Fruit fly (Drosophila melanogaster) whole organism, embryonic: ENCODE data around the gene Or74a.

Source experiments
- Atf6 ChIP-seq: fragments of 200-800 bp; sonication (Bioruptor generic); IDR thresholded peaks from 2 replicates; pipeline ENCODE4 v1.3.6; 2022; ENCODE audit warnings: missing biosample characterization, missing genetic modification characterization
- BEAF-32 ChIP-seq: fragments of 200-800 bp; sonication (Bioruptor generic); optimal IDR thresholded peaks from 3 replicates; lab custom pipeline; 2017; ENCODE audit warnings: missing biosample characterization, missing genetic modification characterization, mild to moderate bottlenecking, moderate library complexity, missing genetic modification reagents
- Bgb ChIP-seq: fragments of 200-800 bp; sonication (Bioruptor generic); IDR thresholded peaks from 2 replicates; pipeline ENCODE4 v1.3.6; 2022; ENCODE audit warnings: missing biosample characterization, missing genetic modification characterization; ENCODE audit not compliant: partially characterized antibody
- CG10147 ChIP-seq: fragments of 200-800 bp; sonication (Bioruptor generic); optimal IDR thresholded peaks from 2 replicates; lab custom pipeline; 2019; ENCODE audit warnings: missing biosample characterization, mild to moderate bottlenecking, missing genetic modification characterization, moderate library complexity
- CG10209 ChIP-seq: fragments of 200-800 bp; sonication (Bioruptor generic); optimal IDR thresholded peaks from 3 replicates; lab custom pipeline; 2017; ENCODE audit warnings: missing biosample characterization, mild to moderate bottlenecking, missing genetic modification characterization, missing genetic modification reagents
- CG13775 ChIP-seq: fragments of 200-800 bp; sonication (Bioruptor generic); optimal IDR thresholded peaks from 3 replicates; lab custom pipeline; 2017; ENCODE audit warnings: missing biosample characterization, mild to moderate bottlenecking, missing genetic modification characterization
- CG15073 ChIP-seq: fragments of 200-800 bp; sonication (Bioruptor generic); optimal IDR thresholded peaks from 2 replicates; lab custom pipeline; 2016; ENCODE audit warnings: missing biosample characterization, missing genetic modification characterization
- CG15601 ChIP-seq: fragments of 200-800 bp; sonication (Bioruptor generic); optimal IDR thresholded peaks from 3 replicates; lab custom pipeline; 2019; ENCODE audit warnings: missing biosample characterization, mild to moderate bottlenecking, missing genetic modification characterization, moderate library complexity
- CG1602 ChIP-seq: fragments of 200-800 bp; sonication (Bioruptor generic); optimal IDR thresholded peaks from 3 replicates; lab custom pipeline; 2016; ENCODE audit warnings: missing biosample characterization, missing genetic modification characterization
- CG17359 ChIP-seq: fragments of 200-800 bp; sonication (Bioruptor generic); optimal IDR thresholded peaks from 3 replicates; lab custom pipeline; 2018; ENCODE audit warnings: missing biosample characterization, mild to moderate bottlenecking, missing genetic modification characterization, moderate library complexity
- CG17385 ChIP-seq: fragments of 200-800 bp; sonication (Bioruptor generic); optimal IDR thresholded peaks from 3 replicates; lab custom pipeline; 2018; ENCODE audit warnings: missing biosample characterization, mild to moderate bottlenecking, missing genetic modification characterization
- CG17568 ChIP-seq: fragments of 200-800 bp; sonication (Bioruptor generic); optimal IDR thresholded peaks from 2 replicates; lab custom pipeline; 2018; ENCODE audit warnings: missing biosample characterization, mild to moderate bottlenecking, missing genetic modification characterization, moderate library complexity
- CG18262 ChIP-seq: fragments of 200-800 bp; optimal IDR thresholded peaks from 3 replicates; lab custom pipeline; 2019; ENCODE audit warnings: missing biosample characterization, mild to moderate bottlenecking, missing genetic modification characterization, moderate library complexity
- CG2129 ChIP-seq: fragments of 200-800 bp; sonication (Bioruptor generic); IDR thresholded peaks from 2 replicates; pipeline ENCODE4 v1.3.6; 2022; ENCODE audit warnings: missing biosample characterization, missing genetic modification characterization; ENCODE audit not compliant: partially characterized antibody
- CG2199 ChIP-seq: fragments of 200-800 bp; sonication (Bioruptor generic); IDR thresholded peaks from 3 replicates; pipeline ENCODE4 v1.3.6; 2022; ENCODE audit warnings: missing biosample characterization, missing genetic modification characterization
- CG30403 ChIP-seq: fragments of 200-800 bp; sonication (Bioruptor generic); optimal IDR thresholded peaks from 3 replicates; lab custom pipeline; 2016; ENCODE audit warnings: missing biosample characterization, missing genetic modification characterization
- CG31441 ChIP-seq: fragments of 200-800 bp; sonication (Bioruptor generic); IDR thresholded peaks from 2 replicates; pipeline ENCODE4 v1.3.6; 2022; ENCODE audit warnings: missing biosample characterization, missing genetic modification characterization
- CG3163 ChIP-seq: fragments of 200-800 bp; sonication (Bioruptor generic); optimal IDR thresholded peaks from 3 replicates; lab custom pipeline; 2016; ENCODE audit warnings: missing biosample characterization, missing genetic modification characterization
- CG32532 ChIP-seq: fragments of 200-800 bp; sonication (Bioruptor generic); IDR thresholded peaks from 2 replicates; pipeline ENCODE4 v1.3.6; 2022; ENCODE audit warnings: missing biosample characterization, missing genetic modification characterization
- CG33557 ChIP-seq: fragments of 200-800 bp; sonication (Bioruptor generic); optimal IDR thresholded peaks from 2 replicates; lab custom pipeline; 2019; ENCODE audit warnings: missing biosample characterization, mild to moderate bottlenecking, missing genetic modification characterization, moderate library complexity
- CG3838 ChIP-seq: fragments of 200-800 bp; sonication (Bioruptor generic); optimal IDR thresholded peaks from 3 replicates; lab custom pipeline; 2016; ENCODE audit warnings: missing biosample characterization, missing genetic modification characterization
- CG4820 ChIP-seq: fragments of 200-800 bp; sonication (Bioruptor generic); optimal IDR thresholded peaks from 3 replicates; lab custom pipeline; 2016; ENCODE audit warnings: missing biosample characterization, missing genetic modification characterization
- CG4854 ChIP-seq: fragments of 200-800 bp; sonication (Bioruptor generic); optimal IDR thresholded peaks from 2 replicates; lab custom pipeline; 2016; ENCODE audit warnings: missing biosample characterization, missing genetic modification characterization, inconsistent platforms
- CG6854 ChIP-seq: fragments of 200-800 bp; sonication (Bioruptor generic); optimal IDR thresholded peaks from 3 replicates; lab custom pipeline; 2017; ENCODE audit warnings: missing biosample characterization, mild to moderate bottlenecking, missing genetic modification characterization
- CTCF ChIP-seq: fragments of 200-800 bp; sonication (Bioruptor generic); optimal IDR thresholded peaks from 2 replicates; lab custom pipeline; 2017; ENCODE audit warnings: missing biosample characterization, mild to moderate bottlenecking, missing genetic modification characterization, moderate library complexity
- Deaf1 ChIP-seq: fragments of 200-800 bp; optimal IDR thresholded peaks from 3 replicates; lab custom pipeline; 2019; ENCODE audit warnings: missing biosample characterization, mild to moderate bottlenecking, missing genetic modification characterization, moderate library complexity
- Hey ChIP-seq: fragments of 200-800 bp; sonication (Bioruptor generic); optimal IDR thresholded peaks from 3 replicates; lab custom pipeline; 2018; ENCODE audit warnings: missing biosample characterization, mild to moderate bottlenecking, missing genetic modification characterization
- Hr51 ChIP-seq, 2 experiments: fragments of 200-800 bp; sonication (Bioruptor generic); optimal IDR thresholded peaks; 2 replicates in 1 of 2; 3 replicates in 1 of 2; lab custom pipeline; 2016 to 2018; ENCODE audit warnings: missing biosample characterization in 2 of 2, missing genetic modification characterization in 2 of 2, mild to moderate bottlenecking in 1 of 2, moderate library complexity in 1 of 2
- Med ChIP-seq: fragments of 200-800 bp; sonication (Bioruptor generic); peaks from one replicate; lab custom pipeline; 2016; ENCODE audit warnings: missing biosample characterization, missing genetic modification characterization, mild to moderate bottlenecking, inconsistent platforms, moderate library complexity
- Meics ChIP-seq: fragments of 200-800 bp; sonication (Bioruptor generic); optimal IDR thresholded peaks from 2 replicates; lab custom pipeline; 2017; ENCODE audit warnings: missing biosample characterization, mild to moderate bottlenecking, missing genetic modification characterization
- NFAT ChIP-seq: fragments of 200-800 bp; sonication (Bioruptor generic); IDR thresholded peaks from 2 replicates; pipeline ENCODE4 v1.3.6; 2022; ENCODE audit warnings: missing biosample characterization, missing genetic modification characterization
- Nf-YC ChIP-seq: fragments of 200-800 bp; optimal IDR thresholded peaks from 3 replicates; lab custom pipeline; 2019; ENCODE audit warnings: missing biosample characterization, mild to moderate bottlenecking, missing genetic modification characterization, moderate library complexity
- Stat92E ChIP-seq, 3 experiments: fragments of >200 bp in 2 of 3; fragments of 200-800 bp in 1 of 3; sonication (Bioruptor generic) in 1 of 3; optimal IDR thresholded peaks; 2 replicates each; lab custom pipeline; 2017 to 2019; ENCODE audit warnings: missing biosample characterization in 3 of 3, missing genetic modification characterization in 3 of 3, mild to moderate bottlenecking in 1 of 3, moderate library complexity in 1 of 3
- Xbp1 ChIP-seq: fragments of 200-800 bp; sonication (Bioruptor generic); optimal IDR thresholded peaks from 3 replicates; lab custom pipeline; 2016; ENCODE audit warnings: missing biosample characterization, mild to moderate bottlenecking, missing genetic modification characterization
- ac ChIP-seq: fragments of 200-800 bp; sonication (Bioruptor generic); optimal IDR thresholded peaks from 3 replicates; lab custom pipeline; 2017; ENCODE audit warnings: missing biosample characterization, mild to moderate bottlenecking, missing genetic modification characterization
- br ChIP-seq: fragments of >200 bp; optimal IDR thresholded peaks from 2 replicates; lab custom pipeline; 2017
- cato ChIP-seq: fragments of 200-800 bp; sonication (Bioruptor generic); optimal IDR thresholded peaks from 2 replicates; lab custom pipeline; 2016; ENCODE audit warnings: missing biosample characterization, missing genetic modification characterization, borderline replicate concordance
- croc ChIP-seq: fragments of 200-800 bp; sonication (Bioruptor generic); conservative IDR thresholded peaks from 3 replicates; pipeline ENCODE4 v1.3.6; 2022; ENCODE audit warnings: missing biosample characterization, missing genetic modification characterization
- ems ChIP-seq: fragments of 200-800 bp; sonication (Bioruptor generic); optimal IDR thresholded peaks from 3 replicates; lab custom pipeline; 2016; ENCODE audit warnings: missing biosample characterization, missing genetic modification characterization
- eyg ChIP-seq: fragments of 200-800 bp; sonication (Bioruptor generic); optimal IDR thresholded peaks from 3 replicates; lab custom pipeline; 2016; ENCODE audit warnings: missing biosample characterization, missing genetic modification characterization
- gsb-n ChIP-seq: fragments of 200-800 bp; sonication (Bioruptor generic); optimal IDR thresholded peaks from 3 replicates; lab custom pipeline; 2018; ENCODE audit warnings: missing biosample characterization, mild to moderate bottlenecking, missing genetic modification characterization
- h ChIP-seq: fragments of >200 bp; optimal IDR thresholded peaks from 2 replicates; lab custom pipeline; 2017
- jigr1 ChIP-seq: fragments of 200-800 bp; sonication (Bioruptor generic); IDR thresholded peaks from 3 replicates; pipeline ENCODE4 v1.3.6; 2022; ENCODE audit warnings: missing biosample characterization, missing genetic modification characterization
- klu ChIP-seq: fragments of 200-800 bp; sonication (Bioruptor generic); IDR thresholded peaks from 2 replicates; pipeline ENCODE4 v1.3.6; 2022; ENCODE audit warnings: missing biosample characterization, missing genetic modification characterization
- lab ChIP-seq: fragments of 200-800 bp; sonication (Bioruptor generic); optimal IDR thresholded peaks from 3 replicates; lab custom pipeline; 2017; ENCODE audit warnings: missing biosample characterization, missing genetic modification characterization, mild to moderate bottlenecking, moderate library complexity, missing genetic modification reagents
- nom ChIP-seq: fragments of 200-800 bp; sonication (Bioruptor generic); optimal IDR thresholded peaks from 2 replicates; lab custom pipeline; 2017; ENCODE audit warnings: missing biosample characterization, missing genetic modification characterization, mild to moderate bottlenecking, moderate library complexity, missing genetic modification reagents
- pzg ChIP-seq: fragments of 200-800 bp; sonication (Bioruptor generic); optimal IDR thresholded peaks from 3 replicates; lab custom pipeline; 2018; ENCODE audit warnings: missing biosample characterization, mild to moderate bottlenecking, missing genetic modification characterization, moderate library complexity
- row ChIP-seq: fragments of 200-800 bp; sonication (Bioruptor generic); IDR thresholded peaks from 3 replicates; pipeline ENCODE4 v1.3.6; 2022; ENCODE audit warnings: missing biosample characterization, missing genetic modification characterization
- salm ChIP-seq: fragments of 200-800 bp; sonication (Bioruptor generic); optimal IDR thresholded peaks from 2 replicates; lab custom pipeline; 2018; ENCODE audit warnings: missing biosample characterization, mild to moderate bottlenecking, missing genetic modification characterization
- sd ChIP-seq: fragments of 200-800 bp; sonication (Bioruptor generic); optimal IDR thresholded peaks from 3 replicates; lab custom pipeline; 2018; ENCODE audit warnings: missing biosample characterization, mild to moderate bottlenecking, missing genetic modification characterization, moderate library complexity
- trem ChIP-seq: fragments of 200-800 bp; optimal IDR thresholded peaks from 3 replicates; lab custom pipeline; 2019; ENCODE audit warnings: missing biosample characterization, mild to moderate bottlenecking, missing genetic modification characterization, moderate library complexity
- ttk ChIP-seq: fragments of 200-800 bp; sonication (Bioruptor generic); IDR thresholded peaks from 2 replicates; pipeline ENCODE4 v2.1.2; 2022; ENCODE audit warnings: missing biosample characterization, missing genetic modification characterization

Or74a gene

dm6 chr3L:17310509-17310908 lies 18.5 kb downstream of the Or74a start (continued):
- peak; percentile 5 for TF ChIP-seq Xbp1 (GFP tag; lab: Kevin White, UChicago)
- TF ChIP-seq Hey (tag; lab: Kevin White, UChicago), result no peak
- no peak for TF ChIP-seq cato (GFP tag; lab: Kevin White, UChicago)
- TF ChIP-seq Stat92E (GFP tag; optimal IDR thresholded peaks at IDR 0.05; lab: Kevin White, UChicago), result no peak
- TF ChIP-seq CG30403 (GFP tag; lab: Kevin White, UChicago), result peak; percentile 2
- no peak for TF ChIP-seq jigr1 (GFP tag; lab: Robert Waterston, UW)
- no peak for TF ChIP-seq Bgb (GFP tag; lab: Robert Waterston, UW)
- no peak for TF ChIP-seq CG3838
- TF ChIP-seq sd (tag; lab: Kevin White, UChicago), result no peak
- TF ChIP-seq CG17385 (GFP tag; lab: Kevin White, UChicago), result peak; percentile 5
- TF ChIP-seq row (GFP tag; lab: Robert Waterston, UW), result peak; percentile 65
- no peak for TF ChIP-seq eyg
- TF ChIP-seq CG18262 (tag; lab: Kevin White, UChicago), result no peak
- peak; percentile 74 for TF ChIP-seq CG32532
- no peak for TF ChIP-seq CG1602 (GFP tag; lab: Kevin White, UChicago)
- no peak for TF ChIP-seq CG10209 (GFP tag; lab: Kevin White, UChicago)
- TF ChIP-seq ems (GFP tag; lab: Kevin White, UChicago), result no peak
- TF ChIP-seq gsb-n (tag; lab: Kevin White, UChicago), result no peak
- TF ChIP-seq Nf-YC (tag; lab: Kevin White, UChicago), result no peak
- no peak for TF ChIP-seq nom (GFP tag; lab: Kevin White, UChicago)
- TF ChIP-seq Deaf1 (tag; lab: Kevin White, UChicago), result peak; percentile 39
- TF ChIP-seq CG15073 (GFP tag; lab: Kevin White, UChicago), result no peak
- TF ChIP-seq CG6854 (GFP tag; lab: Kevin White, UChicago), result peak; percentile 9
- no peak for TF ChIP-seq CG33557 (GFP tag; lab: Kevin White, UChicago)
- TF ChIP-seq salm, result no peak
- TF ChIP-seq h, result no peak
- no peak for TF ChIP-seq ac (GFP tag; lab: Kevin White, UChicago)
- TF ChIP-seq Atf6 (GFP tag; lab: Robert Waterston, UW), result 0 out of 2 replicates have a peak, but pooled peaks have one; percentile 38
- TF ChIP-seq Med (GFP tag; lab: Kevin White, UChicago), result no peak
- TF ChIP-seq CG4820 (GFP tag; lab: Kevin White, UChicago), result no peak
- TF ChIP-seq CG17359, result peak; percentile 43
- peak; percentile 57 for TF ChIP-seq Meics (GFP tag; lab: Kevin White, UChicago)
- no peak for TF ChIP-seq CG17568
- no peak for TF ChIP-seq CG2199 (GFP tag; lab: Robert Waterston, UW)
- no peak for TF ChIP-seq CG3163 (GFP tag; lab: Kevin White, UChicago)
- TF ChIP-seq CG4854 (GFP tag; lab: Kevin White, UChicago), result no peak
- TF ChIP-seq lab (GFP tag; lab: Kevin White, UChicago), result peak; percentile 86
- no peak for TF ChIP-seq CG15601 (tag; lab: Kevin White, UChicago)
- no peak for TF ChIP-seq CG13775
- TF ChIP-seq croc (GFP tag; lab: Robert Waterston, UW), result no peak; the same call in 2 of the 3 replicates
- no peak for TF ChIP-seq CTCF (GFP tag; lab: Kevin White, UChicago)
- TF ChIP-seq NFAT (GFP tag; lab: Robert Waterston, UW), result no peak
- TF ChIP-seq BEAF-32 (GFP tag; lab: Kevin White, UChicago), result no peak
- no peak for TF ChIP-seq pzg
- TF ChIP-seq CG2129 (GFP tag; lab: Robert Waterston, UW), result no peak
- 0 out of 2 replicates have a peak, but pooled peaks have one; percentile 16 for TF ChIP-seq klu
- TF ChIP-seq br (lab: Kevin White, UChicago), result no peak
- TF ChIP-seq Hr51 (GFP tag; optimal IDR thresholded peaks at IDR 0.05; lab: Kevin White, UChicago), result peak in 1 of 2 experiments; percentile 59
- 0 out of 2 replicates have a peak, but pooled peaks have one; percentile 31 for TF ChIP-seq ttk
- peak; percentile 10 for TF ChIP-seq trem (tag; lab: Kevin White, UChicago)
- peak; percentile 48 for TF ChIP-seq CG10147 (GFP tag; lab: Kevin White, UChicago)
- TF ChIP-seq CG31441, result peak; percentile 62
